Fruit fly (Drosophila melanogaster) whole organism, embryonic: ENCODE data around the gene CG42815.

Experiments
- Abd-B ChIP-seq: fragments of 200-800 bp; sonication (Bioruptor generic); optimal IDR thresholded peaks from 2 replicates; lab custom pipeline; 2018; ENCODE audit warnings: missing biosample characterization, mild to moderate bottlenecking, missing genetic modification characterization, moderate library complexity
- CG10462 ChIP-seq: fragments of 200-800 bp; sonication (Bioruptor generic); optimal IDR thresholded peaks from 2 replicates; lab custom pipeline; 2016; ENCODE audit warnings: missing biosample characterization, missing genetic modification characterization
- CG11723 ChIP-seq: fragments of 200-800 bp; sonication (Bioruptor generic); optimal IDR thresholded peaks from 2 replicates; lab custom pipeline; 2017; ENCODE audit warnings: missing biosample characterization, mild to moderate bottlenecking, missing genetic modification characterization
- CG1233 ChIP-seq: fragments of 200-800 bp; sonication (Bioruptor generic); optimal IDR thresholded peaks from 4 replicates; lab custom pipeline; 2018; ENCODE audit warnings: missing biosample characterization, mild to moderate bottlenecking, missing genetic modification characterization
- CG12769 ChIP-seq: fragments of 200-800 bp; sonication (Bioruptor generic); optimal IDR thresholded peaks from 2 replicates; lab custom pipeline; 2019; ENCODE audit warnings: missing biosample characterization, mild to moderate bottlenecking, missing genetic modification characterization, moderate library complexity
- CG1603 ChIP-seq: fragments of 200-800 bp; sonication (Bioruptor generic); optimal IDR thresholded peaks from 2 replicates; lab custom pipeline; 2019; ENCODE audit warnings: missing biosample characterization, mild to moderate bottlenecking, missing genetic modification characterization, moderate library complexity
- CG17385 ChIP-seq: fragments of 200-800 bp; sonication (Bioruptor generic); optimal IDR thresholded peaks from 3 replicates; lab custom pipeline; 2018; ENCODE audit warnings: missing biosample characterization, mild to moderate bottlenecking, missing genetic modification characterization
- CG17568 ChIP-seq: fragments of 200-800 bp; sonication (Bioruptor generic); optimal IDR thresholded peaks from 2 replicates; lab custom pipeline; 2018; ENCODE audit warnings: missing biosample characterization, mild to moderate bottlenecking, missing genetic modification characterization, moderate library complexity
- CG17802 ChIP-seq: fragments of 200-800 bp; sonication (Bioruptor generic); optimal IDR thresholded peaks from 2 replicates; lab custom pipeline; 2018; ENCODE audit warnings: missing biosample characterization, mild to moderate bottlenecking, missing genetic modification characterization, moderate library complexity
- CG18011 ChIP-seq: fragments of 200-800 bp; sonication (Bioruptor generic); optimal IDR thresholded peaks from 2 replicates; lab custom pipeline; 2017; ENCODE audit warnings: missing biosample characterization, missing genetic modification characterization, mild to moderate bottlenecking, moderate library complexity, missing genotype
- CG18619 ChIP-seq: fragments of 200-800 bp; sonication (Bioruptor generic); optimal IDR thresholded peaks from 3 replicates; lab custom pipeline; 2017; ENCODE audit warnings: missing biosample characterization, mild to moderate bottlenecking, missing genetic modification characterization
- CG2199 ChIP-seq: fragments of 200-800 bp; sonication (Bioruptor generic); IDR thresholded peaks from 3 replicates; pipeline ENCODE4 v1.3.6; 2022; ENCODE audit warnings: missing biosample characterization, missing genetic modification characterization
- CG2202 ChIP-seq: fragments of 200-800 bp; sonication (Bioruptor generic); optimal IDR thresholded peaks from 2 replicates; lab custom pipeline; 2018; ENCODE audit warnings: missing biosample characterization, mild to moderate bottlenecking, missing genetic modification characterization
- CG31365 ChIP-seq: fragments of 200-800 bp; sonication (Bioruptor generic); optimal IDR thresholded peaks from 2 replicates; lab custom pipeline; 2018; ENCODE audit warnings: missing biosample characterization, mild to moderate bottlenecking, missing genetic modification characterization
- CG31441 ChIP-seq: fragments of 200-800 bp; sonication (Bioruptor generic); IDR thresholded peaks from 2 replicates; pipeline ENCODE4 v1.3.6; 2022; ENCODE audit warnings: missing biosample characterization, missing genetic modification characterization
- CG4854 ChIP-seq: fragments of 200-800 bp; sonication (Bioruptor generic); optimal IDR thresholded peaks from 2 replicates; lab custom pipeline; 2016; ENCODE audit warnings: missing biosample characterization, missing genetic modification characterization, inconsistent platforms
- CG6689 ChIP-seq: fragments of 200-800 bp; sonication (Bioruptor generic); IDR thresholded peaks from 2 replicates; pipeline ENCODE4 v1.3.6; 2022; ENCODE audit warnings: missing biosample characterization, missing genetic modification characterization
- CG7556 ChIP-seq: fragments of 200-800 bp; sonication (Bioruptor generic); optimal IDR thresholded peaks from 2 replicates; lab custom pipeline; 2017; ENCODE audit warnings: missing biosample characterization, mild to moderate bottlenecking, missing genetic modification characterization
- CG7745 ChIP-seq: fragments of 200-800 bp; sonication (Bioruptor generic); optimal IDR thresholded peaks from 2 replicates; lab custom pipeline; 2018; ENCODE audit warnings: missing biosample characterization, mild to moderate bottlenecking, missing genetic modification characterization, moderate library complexity
- CG9609 ChIP-seq: fragments of 200-800 bp; sonication (Bioruptor generic); optimal IDR thresholded peaks from 3 replicates; lab custom pipeline; 2016; ENCODE audit warnings: missing biosample characterization, missing genetic modification characterization
- Fer2 ChIP-seq: fragments of 200-800 bp; sonication (Bioruptor generic); optimal IDR thresholded peaks from 2 replicates; lab custom pipeline; 2018; ENCODE audit warnings: missing biosample characterization, mild to moderate bottlenecking, missing genetic modification characterization, moderate library complexity
- Hmr ChIP-seq: fragments of 200-800 bp; sonication (Bioruptor generic); optimal IDR thresholded peaks from 3 replicates; lab custom pipeline; 2017; ENCODE audit warnings: mild to moderate bottlenecking, missing biosample characterization, missing genetic modification reagents, missing genetic modification characterization
- Hmx ChIP-seq: fragments of 200-800 bp; sonication (Bioruptor generic); optimal IDR thresholded peaks from 2 replicates; lab custom pipeline; 2016; ENCODE audit warnings: missing biosample characterization, missing genetic modification characterization
- Hr3 ChIP-seq: fragments of 200-800 bp; sonication (Bioruptor generic); optimal IDR thresholded peaks from 3 replicates; lab custom pipeline; 2016; ENCODE audit warnings: missing biosample characterization, missing genetic modification characterization
- Myb ChIP-seq: fragments of 200-800 bp; sonication (Bioruptor generic); optimal IDR thresholded peaks from 2 replicates; lab custom pipeline; 2016; ENCODE audit warnings: missing biosample characterization, missing genetic modification characterization
- Oaz ChIP-seq: fragments of 200-800 bp; sonication (Bioruptor generic); IDR thresholded peaks from 2 replicates; pipeline ENCODE4 v1.3.6; 2022; ENCODE audit warnings: missing biosample characterization, missing genetic modification characterization
- Oli ChIP-seq: fragments of 200-800 bp; sonication (Bioruptor generic); optimal IDR thresholded peaks from 2 replicates; lab custom pipeline; 2018; ENCODE audit warnings: missing biosample characterization, mild to moderate bottlenecking, missing genetic modification characterization, moderate library complexity
- Opbp ChIP-seq: fragments of 200-800 bp; sonication (Bioruptor generic); IDR thresholded peaks from 3 replicates; pipeline ENCODE4 v1.3.6; 2022; ENCODE audit warnings: missing biosample characterization, missing genetic modification characterization; ENCODE audit not compliant: partially characterized antibody
- YL-1 ChIP-seq: fragments of 200-800 bp; sonication (Bioruptor generic); optimal IDR thresholded peaks from 3 replicates; lab custom pipeline; 2017; ENCODE audit warnings: missing biosample characterization, mild to moderate bottlenecking, missing genetic modification characterization
- aop ChIP-seq: fragments of 200-800 bp; sonication (Bioruptor generic); IDR thresholded peaks from 2 replicates; pipeline ENCODE4 v1.3.6; 2022; ENCODE audit warnings: missing biosample characterization, missing genetic modification characterization
- ash1 ChIP-seq: fragments of 200-800 bp; sonication (Bioruptor generic); optimal IDR thresholded peaks from 2 replicates; lab custom pipeline; 2018; ENCODE audit warnings: missing biosample characterization, mild to moderate bottlenecking, missing genetic modification characterization
- cato ChIP-seq: fragments of 200-800 bp; sonication (Bioruptor generic); optimal IDR thresholded peaks from 2 replicates; lab custom pipeline; 2016; ENCODE audit warnings: missing biosample characterization, missing genetic modification characterization, borderline replicate concordance
- caup ChIP-seq: fragments of 200-800 bp; sonication (Bioruptor generic); optimal IDR thresholded peaks from 3 replicates; lab custom pipeline; 2017; ENCODE audit warnings: missing biosample characterization, mild to moderate bottlenecking, missing genetic modification characterization, moderate library complexity; ENCODE audit not compliant: severe bottlenecking
- corto ChIP-seq: fragments of 200-800 bp; sonication (Bioruptor generic); optimal IDR thresholded peaks from 2 replicates; lab custom pipeline; 2016; ENCODE audit warnings: missing biosample characterization, mild to moderate bottlenecking, missing genetic modification characterization, moderate library complexity
- emc ChIP-seq: fragments of 200-800 bp; sonication (Bioruptor generic); optimal IDR thresholded peaks from 2 replicates; lab custom pipeline; 2016; ENCODE audit warnings: missing biosample characterization, missing genetic modification characterization
- eyg ChIP-seq: fragments of 200-800 bp; sonication (Bioruptor generic); optimal IDR thresholded peaks from 3 replicates; lab custom pipeline; 2016; ENCODE audit warnings: missing biosample characterization, missing genetic modification characterization
- fd102C ChIP-seq: fragments of 200-800 bp; sonication (Bioruptor generic); optimal IDR thresholded peaks from 2 replicates; lab custom pipeline; 2018; ENCODE audit warnings: missing biosample characterization, mild to moderate bottlenecking, missing genetic modification characterization, moderate library complexity
- fu2 ChIP-seq: fragments of 200-800 bp; sonication (Bioruptor generic); optimal IDR thresholded peaks from 2 replicates; lab custom pipeline; 2016; ENCODE audit warnings: missing biosample characterization, missing genetic modification characterization
- grn ChIP-seq: fragments of 200-800 bp; sonication (Bioruptor generic); optimal IDR thresholded peaks from 3 replicates; lab custom pipeline; 2017; ENCODE audit warnings: missing biosample characterization, missing genetic modification characterization
- gsb-n ChIP-seq: fragments of 200-800 bp; sonication (Bioruptor generic); optimal IDR thresholded peaks from 3 replicates; lab custom pipeline; 2018; ENCODE audit warnings: missing biosample characterization, mild to moderate bottlenecking, missing genetic modification characterization
- hb ChIP-seq: fragments of 200-800 bp; sonication (Bioruptor generic); IDR thresholded peaks from 3 replicates; pipeline ENCODE4 v1.3.6; 2022; ENCODE audit warnings: missing biosample characterization, missing genetic modification characterization; ENCODE audit not compliant: partially characterized antibody
- lov ChIP-seq, 2 experiments: fragments of 200-800 bp in 1 of 2; fragments of >200 bp in 1 of 2; sonication (Bioruptor generic) in 1 of 2; IDR thresholded peaks in 1 of 2; optimal IDR thresholded peaks in 1 of 2; 2 replicates in 1 of 2; 3 replicates in 1 of 2; pipeline versions ENCODE4 v1.3.6 to Lab custom; 2017 to 2022; ENCODE audit warnings: missing biosample characterization in 1 of 2, missing genetic modification characterization in 1 of 2
- mirr ChIP-seq: fragments of 200-800 bp; sonication (Bioruptor generic); optimal IDR thresholded peaks from 3 replicates; lab custom pipeline; 2018; ENCODE audit warnings: missing biosample characterization, mild to moderate bottlenecking, missing genetic modification characterization
- pnt ChIP-seq: fragments of 200-800 bp; sonication (Bioruptor generic); optimal IDR thresholded peaks from 3 replicates; lab custom pipeline; 2016; ENCODE audit warnings: missing biosample characterization, missing genetic modification characterization
- run ChIP-seq: fragments of 200-800 bp; sonication (Bioruptor generic); optimal IDR thresholded peaks from 3 replicates; lab custom pipeline; 2018; ENCODE audit warnings: missing biosample characterization, mild to moderate bottlenecking, missing genetic modification characterization
- stc ChIP-seq: fragments of 200-800 bp; sonication (Bioruptor generic); IDR thresholded peaks from 2 replicates; pipeline ENCODE4 v1.3.6; 2022; ENCODE audit warnings: missing biosample characterization, missing genetic modification characterization
- twi ChIP-seq: fragments of 200-800 bp; optimal IDR thresholded peaks from 2 replicates; lab custom pipeline; 2019; ENCODE audit warnings: missing biosample characterization, mild to moderate bottlenecking, missing genetic modification characterization, moderate library complexity
- vnd ChIP-seq: fragments of 200-800 bp; sonication (Bioruptor generic); IDR thresholded peaks from 3 replicates; pipeline ENCODE4 v1.3.6; 2022; ENCODE audit warnings: missing biosample characterization, missing genetic modification characterization; ENCODE audit not compliant: partially characterized antibody
- vvl ChIP-seq: fragments of 200-800 bp; sonication (Bioruptor generic); IDR thresholded peaks from 2 replicates; pipeline ENCODE4 v1.3.6; 2022; ENCODE audit warnings: missing biosample characterization, missing genetic modification characterization
- zen ChIP-seq: fragments of 200-800 bp; sonication (Bioruptor generic); optimal IDR thresholded peaks from 3 replicates; lab custom pipeline; 2018; ENCODE audit warnings: missing biosample characterization, mild to moderate bottlenecking, missing genetic modification characterization, moderate library complexity

CG42815 gene

dm6 chr3L:17802107-17802506, 10.8 kb upstream of the CG42815 start, which contains the start of gene NUCB1 (continued):
- TF ChIP-seq stc (GFP tag; lab: Robert Waterston, UW), result no peak
- no peak for TF ChIP-seq run (tag; lab: Kevin White, UChicago)
- TF ChIP-seq grn (GFP tag; lab: Kevin White, UChicago), result no peak
- TF ChIP-seq hb (GFP tag; lab: Robert Waterston, UW), result no peak
- TF ChIP-seq eyg (GFP tag; lab: Kevin White, UChicago), result no peak
- TF ChIP-seq Fer2 (tag; lab: Kevin White, UChicago), result no peak
- TF ChIP-seq vvl, result peak; percentile 45
- TF ChIP-seq CG1233, result peak; percentile 8
- TF ChIP-seq CG9609 (GFP tag; lab: Kevin White, UChicago), result peak; percentile 33
- TF ChIP-seq CG18619, result peak; percentile 29
- TF ChIP-seq Oaz (GFP tag; lab: Robert Waterston, UW), result no peak
- no peak for TF ChIP-seq CG17385
- peak; percentile 87 for TF ChIP-seq CG1603
- peak; percentile 27 for TF ChIP-seq twi
- TF ChIP-seq CG11723 (GFP tag; lab: Kevin White, UChicago), result no peak
- no peak for TF ChIP-seq gsb-n (tag; lab: Kevin White, UChicago)
- no peak for TF ChIP-seq CG7556 (GFP tag; lab: Kevin White, UChicago)
- no peak for TF ChIP-seq CG6689 (GFP tag; lab: Robert Waterston, UW)
- TF ChIP-seq ash1 (GFP tag; lab: Kevin White, UChicago), result no peak
- no peak for TF ChIP-seq CG17568 (GFP tag; lab: Kevin White, UChicago)
- TF ChIP-seq CG12769 (tag; lab: Kevin White, UChicago), result no peak
- no peak for TF ChIP-seq Hmx (GFP tag; lab: Kevin White, UChicago)
- TF ChIP-seq CG31365 (tag; lab: Kevin White, UChicago), result no peak
- TF ChIP-seq Oli (tag; lab: Kevin White, UChicago), result no peak
- TF ChIP-seq fd102C (GFP tag; lab: Kevin White, UChicago), result no peak
- no peak for TF ChIP-seq CG10462 (GFP tag; lab: Kevin White, UChicago)
- TF ChIP-seq lov (optimal IDR thresholded peaks at IDR 0.05; lab: Kevin White, UChicago), result no peak
- 0 out of 3 replicates have a peak, but pooled peaks have one; percentile 49 for TF ChIP-seq lov (GFP tag; IDR thresholded peaks at IDR 0.05; lab: Robert Waterston, UW)
- peak; percentile 46 for TF ChIP-seq zen (tag; lab: Kevin White, UChicago)
- peak; percentile 62 for TF ChIP-seq Abd-B (GFP tag; lab: Kevin White, UChicago)
- no peak for TF ChIP-seq CG17802 (tag; lab: Kevin White, UChicago)
- TF ChIP-seq corto (GFP tag; lab: Kevin White, UChicago), result no peak
- TF ChIP-seq CG2202 (tag; lab: Kevin White, UChicago), result peak; percentile 26
- TF ChIP-seq CG31441 (GFP tag; lab: Robert Waterston, UW), result no peak
- no peak for TF ChIP-seq emc (GFP tag; lab: Kevin White, UChicago)
- TF ChIP-seq CG4854 (GFP tag; lab: Kevin White, UChicago), result no peak
- peak; percentile 72 for TF ChIP-seq Hmr (GFP tag; lab: Kevin White, UChicago)
- TF ChIP-seq YL-1 (GFP tag; lab: Kevin White, UChicago), result peak; percentile 82
- TF ChIP-seq fu2 (GFP tag; lab: Kevin White, UChicago), result peak; percentile 48
- no peak for TF ChIP-seq aop (GFP tag; lab: Robert Waterston, UW)
- no peak for TF ChIP-seq CG7745 (tag; lab: Kevin White, UChicago)
- peak; percentile 60 for TF ChIP-seq Myb (GFP tag; lab: Kevin White, UChicago)
- no peak for TF ChIP-seq CG18011 (GFP tag; lab: Kevin White, UChicago)
- TF ChIP-seq cato, result no peak
- peak; percentile 19 for TF ChIP-seq Hr3 (GFP tag; lab: Kevin White, UChicago)
- no peak for TF ChIP-seq vnd (GFP tag; lab: Robert Waterston, UW)
- no peak for TF ChIP-seq pnt (GFP tag; lab: Kevin White, UChicago)
- peak; percentile 48; the same call in 1 of the 3 replicates for TF ChIP-seq Opbp
- TF ChIP-seq caup (GFP tag; lab: Kevin White, UChicago), result no peak
- peak; percentile 33 for TF ChIP-seq mirr
- TF ChIP-seq CG2199, result no peak
